Worm (Caenorhabditis elegans) whole organism, early embryonic: ENCODE results near the gene M01H9.10.

Experiments used
- aly-1 ChIP-seq: sonication (generic microtip); optimal IDR thresholded peaks from 2 replicates; lab custom pipeline; 2016; ENCODE audit warnings: missing genetic modification characterization, missing compliant biosample characterization
- ama-1 ChIP-seq: fragments of 150-350 bp; optimal IDR thresholded peaks from 2 replicates; lab custom pipeline; 2014
- hnd-1 ChIP-seq: sonication (generic microtip); optimal IDR thresholded peaks from 2 replicates; lab custom pipeline; 2016; ENCODE audit warnings: missing genetic modification characterization, missing compliant biosample characterization
- pes-1 ChIP-seq: fragments of 200-800 bp; sonication (Bioruptor generic); IDR thresholded peaks from 2 replicates; pipeline ENCODE4 v1.3.6; 2022; ENCODE audit warnings: missing genetic modification reagents, missing genetic modification characterization, missing compliant biosample characterization
- tbx-11 ChIP-seq: fragments of 200-800 bp; sonication (Bioruptor generic); IDR thresholded peaks from 2 replicates; pipeline ENCODE4 v1.3.6; 2022; ENCODE audit warnings: missing genetic modification characterization, missing compliant biosample characterization

- TF ChIP-seq aly-1 (tag; lab: Kevin White, UChicago): no peak
- no peak for TF ChIP-seq tbx-11 (GFP tag; lab: Robert Waterston, UW)
- no peak for TF ChIP-seq ama-1 (lab: Kevin White, UChicago)
- no peak for TF ChIP-seq pes-1 (GFP tag; lab: Robert Waterston, UW)
- TF ChIP-seq hnd-1: no peak
Observed at ce11 chrIV:4517066-4517465, 37.1 kb upstream of the M01H9.10 start, which contains the start of gene ZK180.5.
